Worm (Caenorhabditis elegans) whole organism, L3 larva: ENCODE results near the gene vha-13.

ENCODE experiments used
- R02D3.7 ChIP-seq: fragments of 150-350 bp; optimal IDR thresholded peaks from 2 replicates; lab custom pipeline; 2014; ENCODE audit warnings: missing biosample characterization, missing genetic modification characterization
- ZK546.5 ChIP-seq: sonication (generic microtip); optimal IDR thresholded peaks from 2 replicates; lab custom pipeline; 2017; ENCODE audit warnings: missing biosample characterization, missing genetic modification characterization
- aly-2 ChIP-seq: fragments of 150-350 bp; optimal IDR thresholded peaks from 2 replicates; lab custom pipeline; 2014; ENCODE audit warnings: missing biosample characterization, missing genetic modification characterization
- ama-1 ChIP-seq: fragments of 150-350 bp; optimal IDR thresholded peaks from 2 replicates; lab custom pipeline; 2018
- ceh-28 ChIP-seq: fragments of 150-350 bp; optimal IDR thresholded peaks from 2 replicates; lab custom pipeline; 2014; ENCODE audit warnings: missing biosample characterization, missing genetic modification reagents, missing genetic modification characterization
- ceh-82 ChIP-seq: fragments of 150-350 bp; optimal IDR thresholded peaks from 2 replicates; lab custom pipeline; 2014; ENCODE audit warnings: missing biosample characterization, missing genetic modification characterization
- ceh-9 ChIP-seq: sonication (generic microtip); optimal IDR thresholded peaks from 2 replicates; lab custom pipeline; 2018; ENCODE audit warnings: missing biosample characterization, missing genetic modification characterization
- daf-12 ChIP-seq: fragments of 150-350 bp; optimal IDR thresholded peaks from 2 replicates; lab custom pipeline; 2014; ENCODE audit warnings: missing biosample characterization, missing genetic modification reagents, missing genetic modification characterization
- egl-27 ChIP-seq: sonication (generic microtip); optimal IDR thresholded peaks from 4 replicates; lab custom pipeline; 2017; ENCODE audit warnings: missing biosample characterization, missing genetic modification reagents, missing genetic modification characterization
- egl-5 ChIP-seq: fragments of 150-350 bp; optimal IDR thresholded peaks from 2 replicates; lab custom pipeline; 2017; ENCODE audit warnings: missing biosample characterization, missing genetic modification reagents, missing genetic modification characterization, inconsistent platforms
- elt-1 ChIP-seq: fragments of 150-350 bp; optimal IDR thresholded peaks from 2 replicates; lab custom pipeline; 2014; ENCODE audit warnings: missing biosample characterization, missing genetic modification characterization
- elt-2 ChIP-seq: sonication (generic microtip); optimal IDR thresholded peaks from 2 replicates; lab custom pipeline; 2016; ENCODE audit warnings: missing genetic modification reagents, mild to moderate bottlenecking, missing genetic modification characterization, missing compliant biosample characterization
- elt-3 ChIP-seq, 3 experiments: fragments of 150-350 bp in 1 of 3; sonication (generic microtip) in 2 of 3; optimal IDR thresholded peaks; 2 replicates in 2 of 3; 4 replicates in 1 of 3; lab custom pipeline; 2014 to 2017; ENCODE audit warnings: missing biosample characterization in 3 of 3, missing genetic modification characterization in 3 of 3
- eor-1 ChIP-seq, 2 experiments: fragments of 150-350 bp; optimal IDR thresholded peaks; 2 replicates each; lab custom pipeline; 2014 to 2018; ENCODE audit warnings: missing biosample characterization in 2 of 2, missing genetic modification characterization in 2 of 2
- fkh-10 ChIP-seq: sonication (generic microtip); optimal IDR thresholded peaks from 2 replicates; lab custom pipeline; 2017; ENCODE audit warnings: missing biosample characterization, missing genetic modification reagents, missing genetic modification characterization
- fos-1 ChIP-seq: fragments of 150-350 bp; optimal IDR thresholded peaks from 2 replicates; lab custom pipeline; 2014; ENCODE audit warnings: missing biosample characterization, missing genetic modification characterization
- hmg-11 ChIP-seq: sonication (generic microtip); optimal IDR thresholded peaks from 2 replicates; lab custom pipeline; 2016; ENCODE audit warnings: missing genetic modification characterization, missing compliant biosample characterization
- jun-1 ChIP-seq: fragments of 150-350 bp; optimal IDR thresholded peaks from 2 replicates; lab custom pipeline; 2014; ENCODE audit warnings: missing biosample characterization, missing genetic modification reagents, missing genetic modification characterization
- lin-15B ChIP-seq: fragments of 150-350 bp; optimal IDR thresholded peaks from 2 replicates; lab custom pipeline; 2014; ENCODE audit warnings: missing biosample characterization, missing genetic modification characterization
- lin-39 ChIP-seq: fragments of 150-350 bp; optimal IDR thresholded peaks from 2 replicates; lab custom pipeline; 2018; ENCODE audit warnings: missing biosample characterization, missing genetic modification reagents, missing genetic modification characterization
- lsy-12 ChIP-seq: sonication (generic microtip); optimal IDR thresholded peaks from 2 replicates; lab custom pipeline; 2016; ENCODE audit warnings: mild to moderate bottlenecking, missing genetic modification characterization, missing compliant biosample characterization
- mdl-1 ChIP-seq: fragments of 150-350 bp; optimal IDR thresholded peaks from 2 replicates; lab custom pipeline; 2014; ENCODE audit warnings: missing biosample characterization, missing genetic modification characterization
- mml-1 ChIP-seq: fragments of 150-350 bp; sonication (generic microtip); optimal IDR thresholded peaks from 3 replicates; lab custom pipeline; 2014; ENCODE audit warnings: missing biosample characterization, missing genetic modification characterization
- nfya-1 ChIP-seq: sonication (generic microtip); optimal IDR thresholded peaks from 2 replicates; lab custom pipeline; 2017; ENCODE audit warnings: missing genetic modification characterization, mild to moderate bottlenecking, missing compliant biosample characterization, antibody characterized with exemption, moderate library complexity; ENCODE audit not compliant: insufficient read depth
- nhr-11 ChIP-seq: fragments of 150-350 bp; optimal IDR thresholded peaks from 2 replicates; lab custom pipeline; 2014; ENCODE audit warnings: missing biosample characterization, missing genetic modification characterization
- nhr-12 ChIP-seq: fragments of 150-350 bp; optimal IDR thresholded peaks from 2 replicates; lab custom pipeline; 2014; ENCODE audit warnings: missing biosample characterization, missing genetic modification characterization
- nhr-23 ChIP-seq: fragments of 150-350 bp; optimal IDR thresholded peaks from 2 replicates; lab custom pipeline; 2014; ENCODE audit warnings: missing biosample characterization, missing genetic modification reagents, missing genetic modification characterization
- nhr-237 ChIP-seq: fragments of 150-350 bp; optimal IDR thresholded peaks from 2 replicates; lab custom pipeline; 2014; ENCODE audit warnings: missing biosample characterization, missing genetic modification characterization
- nhr-25 ChIP-seq: sonication (generic microtip); optimal IDR thresholded peaks from 2 replicates; lab custom pipeline; 2017; ENCODE audit warnings: missing biosample characterization, missing genetic modification characterization
- nhr-28 ChIP-seq: fragments of 150-350 bp; optimal IDR thresholded peaks from 2 replicates; lab custom pipeline; 2014; ENCODE audit warnings: missing biosample characterization, missing genetic modification characterization
- nhr-43 ChIP-seq: sonication (generic microtip); optimal IDR thresholded peaks from 2 replicates; lab custom pipeline; 2016; ENCODE audit warnings: mild to moderate bottlenecking, missing genetic modification characterization, missing compliant biosample characterization; ENCODE audit not compliant: poor library complexity, severe bottlenecking
- nhr-67 ChIP-seq: fragments of 150-350 bp; optimal IDR thresholded peaks from 2 replicates; lab custom pipeline; 2014; ENCODE audit warnings: missing biosample characterization, missing genetic modification characterization
- nhr-76 ChIP-seq: fragments of 150-350 bp; sonication (generic microtip); optimal IDR thresholded peaks from 5 replicates; lab custom pipeline; 2014; ENCODE audit warnings: missing biosample characterization, missing genetic modification characterization
- nhr-77 ChIP-seq: fragments of 150-350 bp; optimal IDR thresholded peaks from 2 replicates; lab custom pipeline; 2014; ENCODE audit warnings: missing biosample characterization, missing genetic modification characterization
- pha-4 ChIP-seq: fragments of 150-350 bp; optimal IDR thresholded peaks from 2 replicates; lab custom pipeline; 2014; ENCODE audit warnings: missing biosample characterization, missing genetic modification reagents, missing genetic modification characterization
- pqm-1 ChIP-seq: fragments of 150-350 bp; optimal IDR thresholded peaks from 2 replicates; lab custom pipeline; 2017; ENCODE audit warnings: missing biosample characterization, missing genetic modification characterization, inconsistent platforms
- sea-2 ChIP-seq: fragments of 150-350 bp; sonication (generic microtip); optimal IDR thresholded peaks from 4 replicates; lab custom pipeline; 2014; ENCODE audit warnings: missing biosample characterization, missing genetic modification reagents, missing genetic modification characterization
- skn-1 ChIP-seq: fragments of 150-350 bp; optimal IDR thresholded peaks from 2 replicates; lab custom pipeline; 2014; ENCODE audit warnings: missing biosample characterization, missing genetic modification characterization
- snpc-4 ChIP-seq: fragments of 150-350 bp; optimal IDR thresholded peaks from 2 replicates; lab custom pipeline; 2014; ENCODE audit warnings: missing biosample characterization, missing genetic modification characterization
- tbx-2 ChIP-seq: sonication (generic microtip); optimal IDR thresholded peaks from 2 replicates; lab custom pipeline; 2016; ENCODE audit warnings: mild to moderate bottlenecking, missing genetic modification characterization, missing compliant biosample characterization
- unc-39 ChIP-seq: sonication (generic microtip); optimal IDR thresholded peaks from 4 replicates; lab custom pipeline; 2017; ENCODE audit warnings: missing biosample characterization, missing genetic modification characterization
- unc-62 ChIP-seq: fragments of 150-350 bp; sonication (generic microtip); optimal IDR thresholded peaks from 4 replicates; lab custom pipeline; 2014; ENCODE audit warnings: missing biosample characterization, missing genetic modification reagents, missing genetic modification characterization
- zag-1 ChIP-seq: fragments of 150-350 bp; optimal IDR thresholded peaks from 2 replicates; lab custom pipeline; 2014; ENCODE audit warnings: missing biosample characterization, missing genetic modification characterization
- ztf-11 ChIP-seq: fragments of 150-350 bp; optimal IDR thresholded peaks from 2 replicates; lab custom pipeline; 2014; ENCODE audit warnings: missing biosample characterization, missing genetic modification characterization
- ztf-4 ChIP-seq: fragments of 150-350 bp; optimal IDR thresholded peaks from 2 replicates; lab custom pipeline; 2014; ENCODE audit warnings: missing biosample characterization, missing genetic modification characterization

vha-13 gene

ce11 chrV:14352032-14352431, 523 bp downstream of the vha-13 start:
- TF ChIP-seq eor-1 (tag; optimal IDR thresholded peaks at IDR 0.05; lab: Kevin White, UChicago) (no peak), mdl-1 (no peak)

ce11 chrV:14354258-14354877, 2.9 kb downstream of the vha-13 start, which contains the start of gene Y49A3A.3:
TSS of gene Y49A3A.3 (plus strand) at chrV:14354410.
- peak; percentile 39 for TF ChIP-seq pqm-1
- TF ChIP-seq R02D3.7 (tag; lab: Kevin White, UChicago), result no peak
- TF ChIP-seq sea-2 (GFP tag; lab: Kevin White, UChicago), result no peak
- peak; percentile 65 for TF ChIP-seq nhr-77
- peak in 1 of 3 experiments; percentile 57 for TF ChIP-seq elt-3 (tag; optimal IDR thresholded peaks at IDR 0.05; lab: Kevin White, UChicago)
- TF ChIP-seq elt-2 (tag; lab: Kevin White, UChicago), result peak; percentile 48
- TF ChIP-seq fkh-10, result no peak
- peak; percentile 49 for TF ChIP-seq nhr-25 (tag; lab: Kevin White, UChicago)
- peak; percentile 66 for TF ChIP-seq ama-1 (lab: Kevin White, UChicago)
- TF ChIP-seq nhr-237 (tag; lab: Kevin White, UChicago), result no peak
- TF ChIP-seq ceh-82 (tag; lab: Kevin White, UChicago), result peak; percentile 9
- peak; percentile 53 for TF ChIP-seq tbx-2 (tag; lab: Kevin White, UChicago)
- TF ChIP-seq nhr-43 (tag; lab: Kevin White, UChicago), result peak; percentile 69
- TF ChIP-seq aly-2 (tag; lab: Kevin White, UChicago), result peak; percentile 95
- peak; percentile 41 for TF ChIP-seq jun-1
- TF ChIP-seq lsy-12 (tag; lab: Kevin White, UChicago), result peak; percentile 40

ce11 chrV:14355738-14356368, 4.3 kb downstream of the vha-13 start, which contains the start of gene cyn-1:
TSS of gene cyn-1 (plus strand) at chrV:14356076.
- TF ChIP-seq aly-2 (tag; lab: Kevin White, UChicago) (no peak), nhr-77 (peak; percentile 14), eor-1 (tag; optimal IDR thresholded peaks at IDR 0.05; lab: Kevin White, UChicago) (no peak), nhr-25 (tag; lab: Kevin White, UChicago) (peak; percentile 35), lin-15B (tag; lab: Kevin White, UChicago) (peak; percentile 88), hmg-11 (tag; lab: Kevin White, UChicago) (peak; percentile 41), nhr-67 (no peak), ama-1 (lab: Kevin White, UChicago) (no peak), egl-27 (tag; lab: Kevin White, UChicago) (no peak), elt-3 (tag; optimal IDR thresholded peaks at IDR 0.05; lab: Kevin White, UChicago) (no peak), nhr-76 (tag; lab: Kevin White, UChicago) (no peak), sea-2 (GFP tag; lab: Kevin White, UChicago) (no peak), pha-4 (tag; lab: Kevin White, UChicago) (peak; percentile 93), R02D3.7 (tag; lab: Kevin White, UChicago) (peak; percentile 72), unc-39 (tag; lab: Kevin White, UChicago) (no peak), nfya-1 (tag; lab: Kevin White, UChicago) (peak; percentile 94), fkh-10 (peak; percentile 38), tbx-2 (tag; lab: Kevin White, UChicago) (peak; percentile 69), mdl-1 (no peak), ceh-9 (tag; lab: Kevin White, UChicago) (no peak), nhr-23 (tag; lab: Kevin White, UChicago) (peak; percentile 91), ZK546.5 (tag; lab: Kevin White, UChicago) (no peak), skn-1 (tag; lab: Kevin White, UChicago) (no peak), elt-2 (tag; lab: Kevin White, UChicago) (peak; percentile 40), daf-12 (no peak), nhr-28 (no peak), egl-5 (tag; lab: Kevin White, UChicago) (peak; percentile 87), ztf-11 (tag; lab: Kevin White, UChicago) (no peak), snpc-4 (peak; percentile 86), nhr-43 (tag; lab: Kevin White, UChicago) (peak; percentile 76), lsy-12 (tag; lab: Kevin White, UChicago) (peak; percentile 77), mml-1 (tag; lab: Kevin White, UChicago) (no peak), ztf-4 (tag; lab: Kevin White, UChicago) (no peak), nhr-12 (tag; lab: Kevin White, UChicago) (no peak), elt-1 (tag; lab: Kevin White, UChicago) (no peak), jun-1 (peak; percentile 77), pqm-1 (no peak), nhr-237 (tag; lab: Kevin White, UChicago) (no peak), nhr-11 (tag; lab: Kevin White, UChicago) (no peak), lin-39 (tag; lab: Kevin White, UChicago) (peak; percentile 28), zag-1 (tag; lab: Kevin White, UChicago) (no peak), fos-1 (tag; lab: Kevin White, UChicago) (no peak), ceh-28 (tag; lab: Kevin White, UChicago) (peak; percentile 68), unc-62 (GFP tag; lab: Kevin White, UChicago) (no peak)
